Worm (Caenorhabditis elegans): ENCODE measurements around the gene C54E4.5.

Gene C54E4.5

ce11 chrIV:2177545-2177944 lies 28.4 kb upstream of the C54E4.5 start, which contains the start of gene hrpu-2 (continued):
- TF ChIP-seq daf-12 (tag; optimal IDR thresholded peaks at IDR 0.05), result no peak
- peak; percentile 73 for TF ChIP-seq hlh-30 (tag; optimal IDR thresholded peaks at IDR 0.05; ENCODE audit: insufficient read depth)
- TF ChIP-seq T20F7.1 (GFP tag; optimal IDR thresholded peaks at IDR 0.05), result no peak
- TF ChIP-seq daf-19 (GFP tag; conservative IDR thresholded peaks at IDR 0.05), result no peak
- no peak for TF ChIP-seq attf-4 (tag; optimal IDR thresholded peaks at IDR 0.05)
- peak; percentile 58 for TF ChIP-seq jun-1 (tag; optimal IDR thresholded peaks at IDR 0.05)
- no peak for TF ChIP-seq ceh-32 (tag; optimal IDR thresholded peaks at IDR 0.05; ENCODE audit: poor library complexity)
- no peak for TF ChIP-seq unc-62 (GFP tag; optimal IDR thresholded peaks at IDR 0.05 in 1 of 2)
- TF ChIP-seq unc-62 (tag; optimal IDR thresholded peaks at IDR 0.05), result no peak
- no peak for TF ChIP-seq R02D3.7 (tag; optimal IDR thresholded peaks at IDR 0.05)
- no peak for TF ChIP-seq zag-1 (tag; optimal IDR thresholded peaks at IDR 0.05)
- TF ChIP-seq zfp-3 (GFP tag; conservative IDR thresholded peaks at IDR 0.05), result peak; percentile 83
- TF ChIP-seq lin-39 (tag; optimal IDR thresholded peaks at IDR 0.05), result no peak
- no peak for TF ChIP-seq daf-8 (GFP tag; IDR thresholded peaks at IDR 0.05)
- TF ChIP-seq nhr-11 (tag; optimal IDR thresholded peaks at IDR 0.05), result peak; percentile 38
- peak; percentile 82 for TF ChIP-seq dmd-6 (GFP tag; IDR thresholded peaks at IDR 0.05)
- peak; percentile 52; the same call in 1 of the 2 replicates for TF ChIP-seq arid-1 (GFP tag; conservative IDR thresholded peaks at IDR 0.05)
- peak; percentile 56; the same call in 1 of the 2 replicates for TF ChIP-seq nhr-42 (GFP tag; IDR thresholded peaks at IDR 0.05)
- no peak for TF ChIP-seq zip-2 (tag; optimal IDR thresholded peaks at IDR 0.05)
- TF ChIP-seq mes-2 (tag; optimal IDR thresholded peaks at IDR 0.05; ENCODE audit: poor library complexity, severe bottlenecking), result peak; percentile 92
- peak; percentile 55; the same call in 1 of the 2 replicates for TF ChIP-seq ctbp-1 (GFP tag; IDR thresholded peaks at IDR 0.05)
- no peak for TF ChIP-seq ceh-28 (tag; optimal IDR thresholded peaks at IDR 0.05)
- TF ChIP-seq aha-1 (tag), result no peak
- no peak for TF ChIP-seq mxl-3 (GFP tag; optimal IDR thresholded peaks at IDR 0.05)
- peak; percentile 23 for TF ChIP-seq unc-130 (GFP tag; optimal IDR thresholded peaks at IDR 0.05)
- TF ChIP-seq Y48G9A.11 (GFP tag; IDR thresholded peaks at IDR 0.05), result peak; percentile 42; the same call in 1 of the 2 replicates
- TF ChIP-seq ztf-7 (tag; optimal IDR thresholded peaks at IDR 0.05), result peak; percentile 55
- TF ChIP-seq vab-7 (GFP tag; IDR thresholded peaks at IDR 0.05), result peak; percentile 49; the same call in 1 of the 2 replicates
- no peak for TF ChIP-seq sdz-12 (GFP tag; optimal IDR thresholded peaks at IDR 0.05)
- peak; percentile 79 for TF ChIP-seq T26A8.4 (GFP tag; IDR thresholded peaks at IDR 0.05)
- no peak for TF ChIP-seq egl-27 (tag; optimal IDR thresholded peaks at IDR 0.05)
- TF ChIP-seq lin-38 (GFP tag; IDR thresholded peaks at IDR 0.05), result peak; percentile 87
- no peak for TF ChIP-seq F44E2.7 (GFP tag; IDR thresholded peaks at IDR 0.05)
- TF ChIP-seq snpc-4 (tag; optimal IDR thresholded peaks at IDR 0.05), result no peak
- peak; percentile 62 for TF ChIP-seq php-3 (GFP tag; IDR thresholded peaks at IDR 0.05)
- TF ChIP-seq tra-1 (GFP tag; IDR thresholded peaks at IDR 0.05), result peak; percentile 78; the same call in 1 of the 2 replicates
- TF ChIP-seq cey-2 (tag; optimal IDR thresholded peaks at IDR 0.05; ENCODE audit: borderline replicate concordance, insufficient read depth), result no peak
- TF ChIP-seq pha-4 (GFP tag; IDR thresholded peaks at IDR 0.05), result peak; percentile 67; the same call in 1 of the 2 replicates
- no peak for TF ChIP-seq pha-4 (tag; optimal IDR thresholded peaks at IDR 0.05)
- no peak for TF ChIP-seq lin-1 (GFP tag; IDR thresholded peaks at IDR 0.05)
- no peak for TF ChIP-seq lir-3 (tag; optimal IDR thresholded peaks at IDR 0.05)
- no peak for TF ChIP-seq ZK337.2 (GFP tag; IDR thresholded peaks at IDR 0.05)
- TF ChIP-seq mdl-1 (tag; optimal IDR thresholded peaks at IDR 0.05), result peak in 1 of 2 experiments; percentile 10
- TF ChIP-seq D1046.2 (GFP tag; IDR thresholded peaks at IDR 0.05), result no peak
- TF ChIP-seq ces-1 (GFP tag; optimal IDR thresholded peaks at IDR 0.05), result no peak
- TF ChIP-seq saeg-2 (GFP tag; IDR thresholded peaks at IDR 0.05), result no peak
- peak; percentile 41 for TF ChIP-seq fkh-10 (GFP tag; optimal IDR thresholded peaks at IDR 0.05)
- peak; percentile 82 for TF ChIP-seq dve-1 (tag; optimal IDR thresholded peaks at IDR 0.05; ENCODE audit: insufficient read depth)
- TF ChIP-seq F49E8.2 (tag; optimal IDR thresholded peaks at IDR 0.05; ENCODE audit: borderline replicate concordance), result peak; percentile 49
- TF ChIP-seq lsy-2 (tag; optimal IDR thresholded peaks at IDR 0.05), result peak; percentile 25 to 90
- no peak for TF ChIP-seq nhr-237 (tag; optimal IDR thresholded peaks at IDR 0.05)
